Worm (Caenorhabditis elegans) whole organism, mixed stage, embryonic: ENCODE data around the gene ntl-3.

Experiments used
- M03D4.4 ChIP-seq: sonication (generic microtip); optimal IDR thresholded peaks from 2 replicates; lab custom pipeline; 2017; ENCODE audit warnings: mild to moderate bottlenecking, missing genetic modification characterization, missing compliant biosample characterization
- bed-3 ChIP-seq: fragments of 200-800 bp; sonication (Bioruptor generic); optimal IDR thresholded peaks from 3 replicates; lab custom pipeline; 2018; ENCODE audit warnings: mild to moderate bottlenecking, missing genetic modification characterization, moderate library complexity, missing compliant biosample characterization
- blmp-1 ChIP-seq: fragments of 150-350 bp; optimal IDR thresholded peaks from 2 replicates; lab custom pipeline; 2014; ENCODE audit warnings: missing biosample characterization, missing genetic modification characterization
- ceh-39 ChIP-seq: fragments of 150-350 bp; optimal IDR thresholded peaks from 2 replicates; lab custom pipeline; 2014; ENCODE audit warnings: missing biosample characterization, missing genetic modification characterization
- ceh-43 ChIP-seq: fragments of 200-800 bp; sonication (Bioruptor generic); optimal IDR thresholded peaks from 2 replicates; lab custom pipeline; 2018; ENCODE audit warnings: mild to moderate bottlenecking, missing genetic modification characterization, moderate library complexity, missing compliant biosample characterization
- ceh-83 ChIP-seq: fragments of 200-800 bp; sonication (Bioruptor generic); optimal IDR thresholded peaks from 2 replicates; lab custom pipeline; 2018; ENCODE audit warnings: mild to moderate bottlenecking, missing genetic modification characterization, missing compliant biosample characterization
- ces-1 ChIP-seq: fragments of 150-350 bp; optimal IDR thresholded peaks from 2 replicates; lab custom pipeline; 2014; ENCODE audit warnings: missing biosample characterization, missing genetic modification reagents, missing genetic modification characterization
- cnd-1 ChIP-seq: fragments of 200-800 bp; sonication (Bioruptor generic); optimal IDR thresholded peaks from 2 replicates; lab custom pipeline; 2018; ENCODE audit warnings: mild to moderate bottlenecking, missing genetic modification characterization, missing compliant biosample characterization
- drap-1 ChIP-seq: fragments of 200-800 bp; sonication (Bioruptor generic); optimal IDR thresholded peaks from 3 replicates; lab custom pipeline; 2018; ENCODE audit warnings: mild to moderate bottlenecking, missing genetic modification characterization, missing compliant biosample characterization
- elt-1 ChIP-seq: sonication (generic microtip); optimal IDR thresholded peaks from 2 replicates; lab custom pipeline; 2017; ENCODE audit warnings: missing genetic modification characterization, mild to moderate bottlenecking, missing compliant biosample characterization, antibody characterized with exemption, moderate library complexity, borderline replicate concordance; ENCODE audit not compliant: insufficient read depth
- flh-1 ChIP-seq: fragments of 200-800 bp; sonication (Bioruptor generic); optimal IDR thresholded peaks from 2 replicates; lab custom pipeline; 2018; ENCODE audit warnings: mild to moderate bottlenecking, missing genetic modification characterization, moderate library complexity, missing compliant biosample characterization
- ham-2 ChIP-seq: fragments of 200-800 bp; sonication (Bioruptor generic); optimal IDR thresholded peaks from 2 replicates; lab custom pipeline; 2018; ENCODE audit warnings: mild to moderate bottlenecking, missing genetic modification characterization, missing compliant biosample characterization
- hlh-1 ChIP-seq: fragments of 150-350 bp; optimal IDR thresholded peaks from 2 replicates; lab custom pipeline; 2014; ENCODE audit warnings: missing biosample characterization, missing genetic modification reagents, missing genetic modification characterization
- lin-13 ChIP-seq: fragments of 150-350 bp; optimal IDR thresholded peaks from 2 replicates; lab custom pipeline; 2014; ENCODE audit warnings: missing biosample characterization, missing genetic modification characterization
- lin-32 ChIP-seq: fragments of 200-800 bp; sonication (Bioruptor generic); optimal IDR thresholded peaks from 2 replicates; lab custom pipeline; 2018; ENCODE audit warnings: mild to moderate bottlenecking, missing genetic modification characterization, missing compliant biosample characterization
- lsy-2 ChIP-seq: fragments of 150-350 bp; optimal IDR thresholded peaks from 2 replicates; lab custom pipeline; 2014; ENCODE audit warnings: missing biosample characterization, missing genetic modification characterization
- mab-5 ChIP-seq: fragments of 150-350 bp; optimal IDR thresholded peaks from 2 replicates; lab custom pipeline; 2014; ENCODE audit warnings: missing biosample characterization, missing genetic modification characterization
- mep-1 ChIP-seq: fragments of 150-350 bp; optimal IDR thresholded peaks from 2 replicates; lab custom pipeline; 2017; ENCODE audit warnings: missing biosample characterization, missing genetic modification reagents, missing genetic modification characterization, inconsistent platforms
- mls-2 ChIP-seq: sonication (generic microtip); optimal IDR thresholded peaks from 2 replicates; lab custom pipeline; 2016; ENCODE audit warnings: mild to moderate bottlenecking, missing genetic modification characterization, moderate library complexity, missing compliant biosample characterization
- nhr-12 ChIP-seq: fragments of 150-350 bp; optimal IDR thresholded peaks from 2 replicates; lab custom pipeline; 2014; ENCODE audit warnings: missing biosample characterization, missing genetic modification characterization
- nhr-2 ChIP-seq: fragments of 150-350 bp; optimal IDR thresholded peaks from 2 replicates; lab custom pipeline; 2014; ENCODE audit warnings: missing biosample characterization, missing genetic modification characterization
- nhr-237 ChIP-seq: fragments of 150-350 bp; optimal IDR thresholded peaks from 2 replicates; lab custom pipeline; 2014; ENCODE audit warnings: missing biosample characterization, missing genetic modification characterization
- nhr-28 ChIP-seq: fragments of 150-350 bp; optimal IDR thresholded peaks from 2 replicates; lab custom pipeline; 2014; ENCODE audit warnings: missing biosample characterization, missing genetic modification characterization
- nhr-76 ChIP-seq: sonication (generic microtip); optimal IDR thresholded peaks from 2 replicates; lab custom pipeline; 2017; ENCODE audit warnings: missing biosample characterization, missing genetic modification characterization
- sem-2 ChIP-seq: fragments of 200-800 bp; sonication (Bioruptor generic); optimal IDR thresholded peaks from 2 replicates; lab custom pipeline; 2018; ENCODE audit warnings: mild to moderate bottlenecking, missing genetic modification characterization, missing compliant biosample characterization
- snpc-4 ChIP-seq: fragments of 150-350 bp; optimal IDR thresholded peaks from 2 replicates; lab custom pipeline; 2014; ENCODE audit warnings: missing biosample characterization, missing genetic modification characterization
- sptf-1 ChIP-seq: sonication (generic microtip); optimal IDR thresholded peaks from 2 replicates; lab custom pipeline; 2017; ENCODE audit warnings: mild to moderate bottlenecking, missing genetic modification characterization, moderate library complexity, missing compliant biosample characterization
- tbx-8 ChIP-seq: fragments of 200-800 bp; sonication (Bioruptor generic); optimal IDR thresholded peaks from 2 replicates; lab custom pipeline; 2018; ENCODE audit warnings: mild to moderate bottlenecking, missing genetic modification characterization, moderate library complexity, missing compliant biosample characterization
- unc-39 ChIP-seq: fragments of 150-350 bp; optimal IDR thresholded peaks from 2 replicates; lab custom pipeline; 2014; ENCODE audit warnings: missing biosample characterization, missing genetic modification characterization
- unc-62 ChIP-seq: fragments of 150-350 bp; optimal IDR thresholded peaks from 2 replicates; lab custom pipeline; 2014; ENCODE audit warnings: missing biosample characterization, missing genetic modification reagents, missing genetic modification characterization
- ztf-11 ChIP-seq: fragments of 150-350 bp; optimal IDR thresholded peaks from 2 replicates; lab custom pipeline; 2014; ENCODE audit warnings: missing biosample characterization, missing genetic modification characterization

The ntl-3 gene

DNA sequence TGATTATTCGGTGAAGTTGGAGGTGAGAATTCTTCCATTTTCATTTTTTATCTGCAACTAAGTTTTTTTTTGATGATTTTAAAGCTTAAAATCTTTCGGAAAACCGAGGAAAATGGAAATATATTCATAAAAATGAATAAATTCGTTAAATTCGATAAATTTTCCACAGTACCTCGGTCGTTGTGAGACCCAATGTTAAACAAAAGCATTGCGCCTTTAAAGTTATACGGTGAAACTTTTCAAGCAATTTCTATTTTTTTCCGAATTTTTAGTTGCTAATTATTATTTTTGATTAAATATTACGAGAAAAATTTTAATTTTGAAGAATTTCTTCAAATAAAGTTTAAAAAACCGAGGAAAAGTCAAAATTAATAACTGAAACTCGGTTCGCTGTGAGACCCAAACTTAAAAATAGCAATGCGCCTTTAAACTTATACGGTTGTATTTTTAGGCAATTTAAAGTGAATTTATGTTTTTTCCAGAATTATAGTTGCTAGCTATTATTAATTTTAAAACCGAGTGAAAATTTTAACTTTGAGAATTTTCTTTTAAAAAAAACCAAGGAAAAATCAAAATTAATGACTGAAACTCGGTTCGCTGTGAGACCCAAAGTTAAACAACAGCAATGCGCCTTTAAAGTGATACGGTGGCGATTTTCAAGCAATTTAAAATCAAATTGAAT is 23.1 kb upstream of the ntl-3 start, which contains the start of gene taf-12:
Gene taf-12 (minus strand): TSS at position 51 of the 682 bp plus-strand sequence.
- TF ChIP-seq mls-2 (tag; lab: Kevin White, UChicago) (no peak), drap-1 (GFP tag; lab: Kevin White, UChicago) (no peak), blmp-1 (tag; lab: Kevin White, UChicago) (no peak), nhr-12 (tag; lab: Kevin White, UChicago) (no peak)

DNA sequence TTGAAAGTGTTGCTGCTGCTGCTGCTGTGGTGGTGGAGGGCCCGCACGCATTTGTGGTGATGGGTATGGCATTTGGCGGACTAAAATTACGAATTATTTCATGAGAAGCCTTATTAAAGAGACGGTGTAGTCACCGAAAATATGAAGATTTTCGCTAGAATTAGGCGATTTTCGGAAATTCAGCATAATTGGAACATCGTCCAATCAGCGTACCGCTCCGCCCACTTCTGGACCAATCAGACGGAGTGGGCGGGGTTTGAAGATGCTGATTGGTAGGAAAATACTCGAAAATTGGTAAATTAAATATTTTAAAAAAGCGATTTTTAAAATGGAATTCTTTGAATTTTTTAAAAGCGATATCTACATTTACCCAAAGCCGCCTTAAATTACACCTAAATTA is 19.9 kb upstream of the ntl-3 start:
- TF ChIP-seq ceh-39 (tag; lab: Kevin White, UChicago), result no peak
- no peak for TF ChIP-seq snpc-4 (tag; lab: Kevin White, UChicago)
- no peak for TF ChIP-seq nhr-28 (tag; lab: Kevin White, UChicago)
- TF ChIP-seq mep-1 (tag; lab: Kevin White, UChicago), result no peak
- TF ChIP-seq elt-1 (tag; lab: Kevin White, UChicago), result no peak
- no peak for TF ChIP-seq ceh-83 (GFP tag; lab: Kevin White, UChicago)
- TF ChIP-seq hlh-1 (tag; lab: Kevin White, UChicago), result no peak
- TF ChIP-seq nhr-237 (tag; lab: Kevin White, UChicago), result no peak
- no peak for TF ChIP-seq ham-2 (GFP tag; lab: Kevin White, UChicago)
- TF ChIP-seq drap-1 (GFP tag; lab: Kevin White, UChicago), result no peak
- TF ChIP-seq M03D4.4 (tag; lab: Kevin White, UChicago), result no peak
- TF ChIP-seq sptf-1 (tag; lab: Kevin White, UChicago), result no peak
- TF ChIP-seq ceh-43, result no peak
- TF ChIP-seq flh-1, result no peak
- no peak for TF ChIP-seq lin-32 (GFP tag; lab: Kevin White, UChicago)
- TF ChIP-seq unc-62 (GFP tag; lab: Kevin White, UChicago), result no peak
- no peak for TF ChIP-seq mab-5 (tag; lab: Kevin White, UChicago)
- TF ChIP-seq, all 35 proteins: peak for 0

DNA sequence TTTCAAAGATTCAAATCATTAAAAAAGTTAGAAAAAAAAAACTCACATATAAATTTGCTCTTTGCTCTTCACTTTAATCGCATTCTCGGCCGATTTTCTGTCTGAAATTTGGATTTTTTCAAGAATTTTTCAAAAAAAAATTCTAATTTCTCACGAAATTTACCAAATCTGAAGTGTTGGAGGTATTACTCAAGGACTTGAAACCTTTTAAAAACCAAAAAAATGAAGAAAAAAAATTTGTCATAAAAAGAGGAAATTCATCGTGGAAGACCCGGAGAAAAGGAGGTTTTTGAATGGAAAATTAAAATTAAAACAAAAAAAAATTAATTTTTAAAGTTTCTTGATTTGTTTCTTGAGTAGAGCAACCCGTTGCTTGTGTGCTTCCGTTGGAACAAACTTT is 15.9 kb upstream of the ntl-3 start, which contains the start of gene Y56A3A.2:
Gene Y56A3A.2 (minus strand): TSS at position 101 of the 400 bp plus-strand sequence.
- TF ChIP-seq tbx-8 (GFP tag; lab: Kevin White, UChicago) (no peak), unc-39 (tag; lab: Kevin White, UChicago) (no peak), mab-5 (tag; lab: Kevin White, UChicago) (no peak), lin-13 (tag; lab: Kevin White, UChicago) (no peak), nhr-237 (tag; lab: Kevin White, UChicago) (no peak), ham-2 (GFP tag; lab: Kevin White, UChicago) (no peak), elt-1 (tag; lab: Kevin White, UChicago) (no peak), sem-2 (GFP tag; lab: Kevin White, UChicago) (no peak), nhr-76 (tag; lab: Kevin White, UChicago) (no peak), blmp-1 (tag; lab: Kevin White, UChicago) (no peak), ztf-11 (tag; lab: Kevin White, UChicago) (no peak)

DNA sequence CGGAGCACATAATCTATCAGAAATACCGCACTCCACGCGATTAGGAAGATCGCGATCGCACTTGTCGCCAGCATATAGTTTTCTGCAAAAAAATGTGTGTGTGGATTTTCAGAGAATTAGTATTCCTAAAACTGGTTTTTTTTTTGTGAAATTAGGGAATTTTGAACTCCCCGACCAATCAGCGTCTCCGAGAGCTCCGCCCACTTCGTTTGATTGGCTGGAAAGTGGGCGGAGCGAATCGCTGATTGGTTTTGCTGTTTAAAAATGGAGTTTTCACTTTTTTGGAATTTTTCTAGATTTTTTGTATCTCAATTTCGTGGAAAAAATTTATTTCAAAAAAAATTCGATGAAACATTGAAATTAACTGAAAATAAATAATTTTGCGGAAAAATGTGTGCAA is 14.9 kb upstream of the ntl-3 start:
- no peak for TF ChIP-seq mab-5 (tag; lab: Kevin White, UChicago)
- no peak for TF ChIP-seq lsy-2
- no peak for TF ChIP-seq blmp-1 (tag; lab: Kevin White, UChicago)
- no peak for TF ChIP-seq mls-2 (tag; lab: Kevin White, UChicago)
- no peak for TF ChIP-seq unc-62 (GFP tag; lab: Kevin White, UChicago)
- no peak for TF ChIP-seq nhr-76 (tag; lab: Kevin White, UChicago)
- TF ChIP-seq sem-2 (GFP tag; lab: Kevin White, UChicago), result no peak
- TF ChIP-seq ham-2 (GFP tag; lab: Kevin White, UChicago), result no peak
- TF ChIP-seq ces-1 (GFP tag; lab: Kevin White, UChicago), result no peak
- no peak for TF ChIP-seq M03D4.4 (tag; lab: Kevin White, UChicago)
- TF ChIP-seq cnd-1 (tag; lab: Kevin White, UChicago), result no peak
- TF ChIP-seq nhr-237 (tag; lab: Kevin White, UChicago), result no peak
- TF ChIP-seq ceh-43, result no peak
- TF ChIP-seq bed-3 (GFP tag; lab: Kevin White, UChicago), result no peak
- no peak for TF ChIP-seq lin-13 (tag; lab: Kevin White, UChicago)
- TF ChIP-seq tbx-8 (GFP tag; lab: Kevin White, UChicago), result no peak
- TF ChIP-seq mep-1 (tag; lab: Kevin White, UChicago), result no peak
- no peak for TF ChIP-seq nhr-2 (tag; lab: Kevin White, UChicago)
- TF ChIP-seq sptf-1 (tag; lab: Kevin White, UChicago), result no peak
